Worm (Caenorhabditis elegans): ENCODE data around the gene W10D9.1.

Gene W10D9.1

ce11 chrII:475890-476420 lies 21.2 kb downstream of the W10D9.1 start, which contains the start of gene nsun-1 (continued):
- TF ChIP-seq nfya-1 (tag; optimal IDR thresholded peaks at IDR 0.05) (peak; percentile 12), npax-4 (tag; optimal IDR thresholded peaks at IDR 0.05) (no peak), ceh-45 (GFP tag; IDR thresholded peaks at IDR 0.05) (no peak), C08G9.2 (tag; optimal IDR thresholded peaks at IDR 0.05) (peak; percentile 83), K09A11.1 (tag; optimal IDR thresholded peaks at IDR 0.05; ENCODE audit: insufficient read depth) (no peak), rnt-1 (tag; optimal IDR thresholded peaks at IDR 0.05) (peak; percentile 64), tbx-2 (tag; optimal IDR thresholded peaks at IDR 0.05) (peak; percentile 70), gmeb-2 (tag; optimal IDR thresholded peaks at IDR 0.05) (no peak), ahr-1 (tag; optimal IDR thresholded peaks at IDR 0.05) (no peak), ceh-19 (GFP tag; optimal IDR thresholded peaks at IDR 0.05) (peak; percentile 45), elt-2 (tag; optimal IDR thresholded peaks at IDR 0.05) (peak; percentile 14), madf-2 (tag; optimal IDR thresholded peaks at IDR 0.05) (no peak), pqm-1 (tag; optimal IDR thresholded peaks at IDR 0.05) (no peak), ama-1 (optimal IDR thresholded peaks at IDR 0.05) (no peak), Y22D7AL.16 (tag; optimal IDR thresholded peaks at IDR 0.05) (no peak), unc-3 (GFP tag; conservative IDR thresholded peaks at IDR 0.05) (no peak), unc-3 (tag; optimal IDR thresholded peaks at IDR 0.05) (no peak), ceh-14 (tag; optimal IDR thresholded peaks at IDR 0.05) (peak; percentile 73), K02D7.2 (tag; optimal IDR thresholded peaks at IDR 0.05) (no peak), sdc-2 (tag; optimal IDR thresholded peaks at IDR 0.05) (no peak), unc-42 (tag; optimal IDR thresholded peaks at IDR 0.05) (peak; percentile 68), fkh-6 (tag; optimal IDR thresholded peaks at IDR 0.05) (no peak), pha-4 (tag; optimal IDR thresholded peaks at IDR 0.05) (no peak), sox-2 (GFP tag; IDR thresholded peaks at IDR 0.05) (no peak), pha-2 (tag; optimal IDR thresholded peaks at IDR 0.05) (no peak), ceh-6 (GFP tag; optimal IDR thresholded peaks at IDR 0.05) (no peak), sox-4 (tag; optimal IDR thresholded peaks at IDR 0.05) (no peak), tbx-7 (tag; optimal IDR thresholded peaks at IDR 0.05) (peak; percentile 51), ceh-18 (tag; optimal IDR thresholded peaks at IDR 0.05) (peak; percentile 34), hlh-30 (tag; optimal IDR thresholded peaks at IDR 0.05; ENCODE audit: insufficient read depth) (no peak), lin-11 (tag; optimal IDR thresholded peaks at IDR 0.05) (no peak), pros-1 (tag; optimal IDR thresholded peaks at IDR 0.05) (no peak), ceh-22 (tag; optimal IDR thresholded peaks at IDR 0.05) (no peak), ceh-9 (tag; optimal IDR thresholded peaks at IDR 0.05) (no peak), ceh-24 (tag; optimal IDR thresholded peaks at IDR 0.05) (no peak), eyg-1 (tag; optimal IDR thresholded peaks at IDR 0.05) (no peak), ceh-30 (tag; optimal IDR thresholded peaks at IDR 0.05) (no peak), ceh-48 (tag; optimal IDR thresholded peaks at IDR 0.05) (peak; percentile 34), pat-9 (tag; optimal IDR thresholded peaks at IDR 0.05) (peak; percentile 29)

- TF ChIP-seq ceh-2 (tag; optimal IDR thresholded peaks at IDR 0.05) (peak; percentile 66), ceh-14 (tag; optimal IDR thresholded peaks at IDR 0.05) (peak; percentile 31), hlh-8 (tag; optimal IDR thresholded peaks at IDR 0.05) (peak; percentile 57), tbx-7 (tag; optimal IDR thresholded peaks at IDR 0.05) (peak; percentile 40), pax-1 (tag; optimal IDR thresholded peaks at IDR 0.05) (peak; percentile 33), lin-11 (tag; optimal IDR thresholded peaks at IDR 0.05) (no peak), unc-42 (tag; optimal IDR thresholded peaks at IDR 0.05) (peak; percentile 99), ceh-31 (tag; optimal IDR thresholded peaks at IDR 0.05) (peak; percentile 77), zip-5 (tag; optimal IDR thresholded peaks at IDR 0.05) (peak; percentile 40), odd-2 (tag; optimal IDR thresholded peaks at IDR 0.05) (no peak), sox-2 (GFP tag; IDR thresholded peaks at IDR 0.05) (no peak), tbx-2 (tag; optimal IDR thresholded peaks at IDR 0.05) (peak; percentile 38), ets-4 (tag; optimal IDR thresholded peaks at IDR 0.05) (peak; percentile 63), C08G9.2 (tag; optimal IDR thresholded peaks at IDR 0.05) (peak; percentile 36)
Observed at ce11 chrII:484328-484916, 29.7 kb downstream of the W10D9.1 start, which contains the start of the genes gldi-1 and prp-21. Gene gldi-1, minus strand, starts transcription at chrII:484378. Gene prp-21, plus strand, starts transcription at chrII:484866.

Data from whole organism, late embryonic.